Worm (Caenorhabditis elegans) whole organism, midembryonic: ENCODE measurements around the gene Y55D5A.4.

Source experiments
- T22C8.4 ChIP-seq: fragments of 200-800 bp; sonication (Bioruptor generic); IDR thresholded peaks from 2 replicates; pipeline ENCODE4 v1.3.6; 2022; ENCODE audit warnings: missing genetic modification characterization, missing compliant biosample characterization
- cog-1 ChIP-seq: sonication (generic microtip); optimal IDR thresholded peaks from 2 replicates; lab custom pipeline; 2016; ENCODE audit warnings: missing genetic modification characterization, missing compliant biosample characterization
- flt-1 ChIP-seq: fragments of 200-800 bp; sonication (Bioruptor generic); IDR thresholded peaks from 2 replicates; pipeline ENCODE4 v1.3.6; 2022; ENCODE audit warnings: missing genetic modification characterization, missing compliant biosample characterization
- klf-2 ChIP-seq: fragments of 200-800 bp; sonication (Bioruptor generic); conservative IDR thresholded peaks from 2 replicates; pipeline ENCODE4 v1.3.6; 2022; ENCODE audit warnings: missing genetic modification reagents, missing genetic modification characterization, missing compliant biosample characterization
- med-1 ChIP-seq: sonication (generic microtip); optimal IDR thresholded peaks from 2 replicates; lab custom pipeline; 2017; ENCODE audit warnings: missing genetic modification characterization, mild to moderate bottlenecking, missing compliant biosample characterization, antibody characterized with exemption, missing genetic modification reagents; ENCODE audit not compliant: insufficient read depth
- ref-1 ChIP-seq: fragments of 200-800 bp; sonication (Bioruptor generic); conservative IDR thresholded peaks from 2 replicates; pipeline ENCODE4 v1.3.6; 2022; ENCODE audit warnings: missing genetic modification reagents, missing genetic modification characterization, missing compliant biosample characterization
- tab-1 ChIP-seq: fragments of 200-800 bp; sonication (Bioruptor generic); IDR thresholded peaks from 2 replicates; pipeline ENCODE4 v1.3.6; 2022; ENCODE audit warnings: missing genetic modification characterization, missing compliant biosample characterization
- ztf-23 ChIP-seq: fragments of 200-800 bp; sonication (Bioruptor generic); IDR thresholded peaks from 2 replicates; pipeline ENCODE4 v1.3.6; 2022; ENCODE audit warnings: missing genetic modification reagents, missing genetic modification characterization, missing compliant biosample characterization
- ztf-29 ChIP-seq: fragments of 200-800 bp; sonication (Bioruptor generic); IDR thresholded peaks from 2 replicates; pipeline ENCODE4 v1.3.6; 2022; ENCODE audit warnings: missing genetic modification reagents, missing genetic modification characterization, missing compliant biosample characterization

Gene Y55D5A.4

ce11 chrIII:2989957-2990356, at the start of gene Y55D5A.4:
Gene Y55D5A.4 (minus strand): TSS chrIII:2990057.
- TF ChIP-seq ztf-23 (GFP tag; lab: Robert Waterston, UW) (no peak), med-1 (GFP tag; lab: Kevin White, UChicago) (no peak), flt-1 (no peak), T22C8.4 (GFP tag; lab: Robert Waterston, UW) (no peak), klf-2 (no peak), ref-1 (GFP tag; lab: Robert Waterston, UW) (no peak), cog-1 (tag; lab: Kevin White, UChicago) (no peak), tab-1 (GFP tag; lab: Robert Waterston, UW) (no peak), ztf-29 (no peak)

DNA sequence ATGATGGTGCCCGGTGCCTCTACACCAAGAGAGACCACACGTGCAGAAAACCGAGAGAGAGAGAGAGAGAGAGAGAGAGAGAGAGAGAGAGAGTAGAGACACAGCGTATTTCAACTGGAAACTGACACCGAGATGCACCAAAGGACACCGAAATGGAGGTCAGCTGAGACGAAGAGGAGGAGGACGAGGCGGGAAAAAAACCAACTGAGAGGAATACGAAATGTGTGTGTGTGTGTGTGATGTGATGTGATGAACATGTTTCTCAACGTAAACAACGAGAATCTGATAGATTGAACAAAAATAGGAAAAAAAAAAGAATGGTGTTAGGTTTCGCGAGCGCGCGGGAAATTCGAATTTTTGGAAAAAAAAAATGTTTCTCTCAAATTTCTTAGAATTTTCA, 47.5 kb upstream of the Y55D5A.4 start:
- TF ChIP-seq tab-1 (GFP tag; lab: Robert Waterston, UW): no peak
- no peak for TF ChIP-seq T22C8.4 (GFP tag; lab: Robert Waterston, UW)
- no peak for TF ChIP-seq cog-1 (tag; lab: Kevin White, UChicago)
- TF ChIP-seq ref-1 (GFP tag; lab: Robert Waterston, UW): no peak
- no peak for TF ChIP-seq ztf-23 (GFP tag; lab: Robert Waterston, UW)
- no peak for TF ChIP-seq flt-1
- no peak for TF ChIP-seq med-1 (GFP tag; lab: Kevin White, UChicago)
- TF ChIP-seq klf-2: no peak
- TF ChIP-seq ztf-29: no peak

- TF ChIP-seq ref-1 (GFP tag; lab: Robert Waterston, UW) (no peak), med-1 (GFP tag; lab: Kevin White, UChicago) (no peak), tab-1 (GFP tag; lab: Robert Waterston, UW) (no peak), ztf-23 (GFP tag; lab: Robert Waterston, UW) (no peak), cog-1 (tag; lab: Kevin White, UChicago) (peak; percentile 39)
These were observed 46.1 kb upstream of the Y55D5A.4 start for ce11 chrIII:3035977-3036376.

DNA sequence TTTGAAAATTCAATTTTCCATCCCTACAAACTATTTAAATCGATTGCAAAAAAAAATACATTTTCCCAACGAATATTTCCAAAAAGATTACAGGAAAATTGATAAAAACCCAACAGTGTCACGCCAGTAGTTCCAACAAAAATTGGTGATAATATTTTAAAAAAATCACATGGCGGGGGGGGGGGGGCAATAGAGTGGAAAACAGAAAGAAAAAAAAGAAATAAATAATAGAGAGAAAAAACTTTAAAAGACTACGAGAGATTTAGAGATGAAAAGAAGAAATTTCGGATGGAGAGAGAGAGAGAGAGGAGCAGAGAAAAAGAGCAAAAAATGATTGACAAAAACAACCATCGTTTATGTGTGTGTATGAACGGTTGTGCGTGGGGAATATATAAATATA, 44.6 kb upstream of the Y55D5A.4 start:
- no peak for TF ChIP-seq cog-1 (tag; lab: Kevin White, UChicago)
- TF ChIP-seq ztf-29: no peak
- TF ChIP-seq klf-2: no peak
- TF ChIP-seq ztf-23 (GFP tag; lab: Robert Waterston, UW): no peak
- TF ChIP-seq med-1 (GFP tag; lab: Kevin White, UChicago): no peak
- TF ChIP-seq T22C8.4 (GFP tag; lab: Robert Waterston, UW): no peak
- no peak for TF ChIP-seq tab-1 (GFP tag; lab: Robert Waterston, UW)
- TF ChIP-seq ref-1 (GFP tag; lab: Robert Waterston, UW): no peak
- TF ChIP-seq flt-1: no peak

DNA sequence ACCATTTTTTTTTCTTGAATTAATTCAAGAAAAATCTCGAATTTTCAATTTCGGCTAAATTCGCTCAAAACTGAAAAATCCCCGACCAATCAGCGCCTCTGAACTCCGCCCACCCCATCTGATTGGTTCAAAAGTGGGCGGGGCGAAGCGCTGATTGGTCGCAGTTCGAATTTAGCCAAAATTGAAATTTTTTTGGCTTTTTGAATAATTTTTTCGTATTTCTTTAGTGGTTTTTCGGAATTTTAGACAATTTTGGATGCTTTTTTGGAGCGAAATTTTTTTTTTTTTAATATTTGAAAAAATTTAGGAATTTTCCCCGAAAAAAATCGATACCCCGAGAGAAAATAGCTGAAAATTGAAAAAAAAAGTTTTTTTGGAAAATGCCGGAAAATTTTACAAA, 44.1 kb upstream of the Y55D5A.4 start:
- TF ChIP-seq ztf-23 (GFP tag; lab: Robert Waterston, UW) (no peak), ztf-29 (no peak), tab-1 (GFP tag; lab: Robert Waterston, UW) (no peak), klf-2 (no peak), T22C8.4 (GFP tag; lab: Robert Waterston, UW) (no peak), flt-1 (no peak), cog-1 (tag; lab: Kevin White, UChicago) (no peak), ref-1 (GFP tag; lab: Robert Waterston, UW) (no peak), med-1 (GFP tag; lab: Kevin White, UChicago) (no peak)

DNA sequence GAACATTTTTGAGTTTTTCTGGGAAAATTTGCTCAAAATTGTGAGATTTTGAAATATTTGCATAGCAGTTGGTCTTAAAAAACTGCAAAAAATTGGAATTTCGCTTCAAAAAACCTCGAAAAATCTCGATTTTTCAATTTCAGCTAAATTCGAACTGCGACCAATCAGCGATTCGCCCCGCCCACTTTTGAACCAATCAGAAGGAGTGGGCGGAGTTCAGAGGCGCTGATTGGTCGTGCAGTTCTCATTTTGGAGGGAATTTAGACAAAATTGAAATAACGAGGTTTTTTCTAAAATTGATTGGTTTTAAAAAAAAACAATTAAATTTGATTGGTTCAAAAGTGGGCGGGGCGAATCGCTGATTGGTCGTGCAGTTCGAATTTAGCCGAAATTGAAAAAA, 43.6 kb upstream of the Y55D5A.4 start:
- no peak for TF ChIP-seq T22C8.4 (GFP tag; lab: Robert Waterston, UW)
- TF ChIP-seq ztf-23 (GFP tag; lab: Robert Waterston, UW): no peak
- TF ChIP-seq med-1 (GFP tag; lab: Kevin White, UChicago): no peak
- TF ChIP-seq ref-1 (GFP tag; lab: Robert Waterston, UW): no peak
- no peak for TF ChIP-seq cog-1 (tag; lab: Kevin White, UChicago)
- TF ChIP-seq flt-1: no peak
- no peak for TF ChIP-seq klf-2
- TF ChIP-seq tab-1 (GFP tag; lab: Robert Waterston, UW): no peak
- TF ChIP-seq ztf-29: no peak

DNA sequence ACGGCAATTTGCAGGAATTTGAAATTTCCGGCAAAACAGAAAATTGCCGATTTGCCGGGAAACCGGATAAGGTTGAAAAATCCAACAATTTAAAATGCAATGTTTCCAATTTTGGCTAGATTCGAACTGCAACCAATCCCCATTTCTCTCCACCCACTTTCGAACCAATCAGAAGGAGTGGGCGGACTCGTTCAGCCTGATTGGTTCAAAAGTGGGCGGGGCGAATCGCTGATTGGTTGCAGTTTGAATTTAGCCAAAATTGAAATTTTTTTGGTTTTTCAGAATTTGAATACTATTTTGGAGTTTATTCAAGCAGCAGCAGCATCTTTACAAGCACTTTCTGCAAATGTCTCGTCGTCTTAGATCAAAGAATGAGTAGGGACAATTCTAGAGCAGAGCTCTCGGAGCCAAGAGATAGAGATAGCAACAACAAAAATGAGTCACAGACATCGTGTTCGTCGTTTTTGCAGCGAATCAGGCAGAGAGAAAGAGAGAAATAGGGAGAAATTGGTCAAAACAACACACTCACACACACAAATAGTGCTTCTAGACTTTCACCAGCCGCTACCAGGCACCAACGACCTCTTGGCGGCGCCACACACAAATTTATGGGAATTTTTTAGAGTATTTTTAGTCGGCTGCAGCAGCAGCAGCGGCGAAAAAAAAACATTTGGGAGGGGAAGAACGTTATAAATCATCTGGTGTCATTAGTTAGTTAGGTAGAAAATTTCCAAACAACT, 41.3 kb upstream of the Y55D5A.4 start:
- no peak for TF ChIP-seq T22C8.4 (GFP tag; lab: Robert Waterston, UW)
- no peak for TF ChIP-seq cog-1 (tag; lab: Kevin White, UChicago)
- TF ChIP-seq tab-1 (GFP tag; lab: Robert Waterston, UW): no peak
- TF ChIP-seq ztf-23 (GFP tag; lab: Robert Waterston, UW): no peak
- no peak for TF ChIP-seq klf-2
- no peak for TF ChIP-seq ref-1 (GFP tag; lab: Robert Waterston, UW)
- no peak for TF ChIP-seq ztf-29
- TF ChIP-seq med-1 (GFP tag; lab: Kevin White, UChicago): no peak
- TF ChIP-seq flt-1: no peak

DNA sequence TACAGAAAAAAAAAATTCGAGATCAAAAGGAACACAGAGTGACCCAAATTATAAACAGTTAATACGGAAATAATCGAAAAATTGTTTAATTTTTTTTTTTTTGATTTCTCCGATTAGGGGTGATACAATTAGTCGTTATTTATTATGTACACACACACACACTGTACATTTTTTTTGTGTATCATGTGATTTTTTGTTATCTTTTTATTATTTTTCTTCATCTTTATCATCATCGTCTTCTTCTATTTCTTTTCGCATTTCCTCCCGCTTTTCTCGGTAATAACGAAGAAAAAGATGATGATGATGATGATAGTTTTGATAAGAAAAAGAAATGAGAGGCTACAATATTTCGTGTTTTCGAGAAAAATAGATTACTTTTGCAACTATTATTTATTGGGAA, 40.0 kb upstream of the Y55D5A.4 start:
- no peak for TF ChIP-seq ref-1 (GFP tag; lab: Robert Waterston, UW)
- no peak for TF ChIP-seq klf-2
- TF ChIP-seq tab-1 (GFP tag; lab: Robert Waterston, UW): no peak
- no peak for TF ChIP-seq flt-1
- no peak for TF ChIP-seq cog-1 (tag; lab: Kevin White, UChicago)
- TF ChIP-seq med-1 (GFP tag; lab: Kevin White, UChicago): no peak

ce11 chrIII:3026679-3027078, 36.8 kb upstream of the Y55D5A.4 start:
- TF ChIP-seq ztf-23 (GFP tag; lab: Robert Waterston, UW): no peak
- TF ChIP-seq klf-2: no peak
- TF ChIP-seq flt-1: no peak
- no peak for TF ChIP-seq T22C8.4 (GFP tag; lab: Robert Waterston, UW)
- TF ChIP-seq tab-1 (GFP tag; lab: Robert Waterston, UW): no peak
- TF ChIP-seq cog-1 (tag; lab: Kevin White, UChicago): no peak

DNA sequence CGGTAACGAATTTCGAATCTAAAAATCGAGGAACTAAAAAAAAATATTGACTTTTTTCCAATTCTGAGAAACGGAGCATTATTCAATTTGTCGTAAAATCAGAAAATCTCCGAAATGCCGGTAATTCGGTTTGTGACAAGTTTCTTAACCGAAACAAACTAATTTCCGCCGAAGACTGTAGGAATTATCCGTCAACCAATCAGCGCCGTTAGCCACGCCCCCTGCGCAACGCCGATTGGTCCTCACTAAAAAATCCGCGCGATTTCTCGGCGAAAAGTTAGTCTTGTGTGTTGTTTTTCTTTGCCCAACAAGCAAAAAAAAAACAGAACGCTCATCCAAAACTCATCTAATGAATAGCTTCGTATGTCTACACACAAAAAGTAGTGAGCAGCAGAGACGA, 30.2 kb upstream of the Y55D5A.4 start:
- no peak for TF ChIP-seq klf-2
- no peak for TF ChIP-seq tab-1 (GFP tag; lab: Robert Waterston, UW)
- no peak for TF ChIP-seq ztf-29
- no peak for TF ChIP-seq med-1 (GFP tag; lab: Kevin White, UChicago)
- no peak for TF ChIP-seq ref-1 (GFP tag; lab: Robert Waterston, UW)
- no peak for TF ChIP-seq ztf-23 (GFP tag; lab: Robert Waterston, UW)
- TF ChIP-seq flt-1: no peak
- TF ChIP-seq T22C8.4 (GFP tag; lab: Robert Waterston, UW): no peak
- TF ChIP-seq cog-1 (tag; lab: Kevin White, UChicago): no peak
